Fruit fly (Drosophila melanogaster) whole organism, embryonic: ENCODE results near the gene CG15772.

ENCODE experiments used
- Atf-2 ChIP-seq: fragments of 200-800 bp; sonication (Bioruptor generic); optimal IDR thresholded peaks from 2 replicates; lab custom pipeline; 2016; ENCODE audit warnings: missing biosample characterization, missing genetic modification characterization
- BEAF-32 ChIP-seq: fragments of 200-800 bp; sonication (Bioruptor generic); optimal IDR thresholded peaks from 3 replicates; lab custom pipeline; 2017; ENCODE audit warnings: missing biosample characterization, missing genetic modification characterization, mild to moderate bottlenecking, moderate library complexity, missing genetic modification reagents
- Bdp1 ChIP-seq: fragments of 200-800 bp; sonication (Bioruptor generic); optimal IDR thresholded peaks from 3 replicates; lab custom pipeline; 2016; ENCODE audit warnings: missing biosample characterization, missing genetic modification characterization
- CG10979 ChIP-seq: fragments of 200-800 bp; sonication (Bioruptor generic); optimal IDR thresholded peaks from 2 replicates; lab custom pipeline; 2018; ENCODE audit warnings: missing biosample characterization, mild to moderate bottlenecking, missing genetic modification characterization, moderate library complexity
- CG11695 ChIP-seq: fragments of 200-800 bp; sonication (Bioruptor generic); IDR thresholded peaks from 3 replicates; pipeline ENCODE4 v1.3.6; 2022; ENCODE audit warnings: missing biosample characterization, missing genetic modification characterization
- CG12104 ChIP-seq: fragments of 200-800 bp; sonication (Bioruptor generic); optimal IDR thresholded peaks from 3 replicates; lab custom pipeline; 2016; ENCODE audit warnings: missing biosample characterization, missing genetic modification characterization
- CG12219 ChIP-seq: fragments of 200-800 bp; sonication (Bioruptor generic); optimal IDR thresholded peaks from 3 replicates; lab custom pipeline; 2018; ENCODE audit warnings: missing biosample characterization, mild to moderate bottlenecking, missing genetic modification characterization
- CG12236 ChIP-seq: fragments of 200-800 bp; sonication (Bioruptor generic); optimal IDR thresholded peaks from 2 replicates; lab custom pipeline; 2016; ENCODE audit warnings: missing biosample characterization, missing genetic modification characterization
- CG12299 ChIP-seq: fragments of 200-800 bp; sonication (Bioruptor generic); optimal IDR thresholded peaks from 2 replicates; lab custom pipeline; 2018; ENCODE audit warnings: missing biosample characterization, mild to moderate bottlenecking, missing genetic modification characterization
- CG13424 ChIP-seq: fragments of 200-800 bp; sonication (Bioruptor generic); optimal IDR thresholded peaks from 2 replicates; lab custom pipeline; 2019; ENCODE audit warnings: missing biosample characterization, mild to moderate bottlenecking, missing genetic modification characterization, moderate library complexity
- CG13775 ChIP-seq: fragments of 200-800 bp; sonication (Bioruptor generic); optimal IDR thresholded peaks from 3 replicates; lab custom pipeline; 2017; ENCODE audit warnings: missing biosample characterization, mild to moderate bottlenecking, missing genetic modification characterization
- CG16779 ChIP-seq: fragments of 200-800 bp; sonication (Bioruptor generic); IDR thresholded peaks from 2 replicates; pipeline ENCODE4 v1.3.6; 2022; ENCODE audit warnings: missing biosample characterization, missing genetic modification characterization
- CG17612 ChIP-seq: fragments of 200-800 bp; sonication (Bioruptor generic); IDR thresholded peaks from 2 replicates; pipeline ENCODE4 v1.3.6; 2022; ENCODE audit warnings: missing biosample characterization, missing genetic modification characterization
- CG30020 ChIP-seq: fragments of 200-800 bp; optimal IDR thresholded peaks from 2 replicates; lab custom pipeline; 2019; ENCODE audit warnings: missing biosample characterization, mild to moderate bottlenecking, missing genetic modification characterization, moderate library complexity
- CG34422 ChIP-seq: fragments of 200-800 bp; sonication (Bioruptor generic); IDR thresholded peaks from 3 replicates; pipeline ENCODE4 v1.3.6; 2022; ENCODE audit warnings: missing biosample characterization, missing genetic modification characterization
- CG3995 ChIP-seq: fragments of 200-800 bp; sonication (Bioruptor generic); optimal IDR thresholded peaks from 3 replicates; lab custom pipeline; 2016; ENCODE audit warnings: missing biosample characterization, missing genetic modification characterization
- CG6272 ChIP-seq: fragments of 200-800 bp; sonication (Bioruptor generic); IDR thresholded peaks from 2 replicates; pipeline ENCODE4 v1.3.6; 2022; ENCODE audit warnings: missing biosample characterization, missing genetic modification characterization
- CG6683 ChIP-seq: fragments of 200-800 bp; sonication (Bioruptor generic); optimal IDR thresholded peaks from 2 replicates; lab custom pipeline; 2017; ENCODE audit warnings: missing biosample characterization, mild to moderate bottlenecking, missing genetic modification characterization, missing genetic modification reagents
- CG7357 ChIP-seq: fragments of 200-800 bp; sonication (Bioruptor generic); IDR thresholded peaks from 3 replicates; pipeline ENCODE4 v1.3.6; 2022; ENCODE audit warnings: missing biosample characterization, missing genetic modification characterization
- CG7963 ChIP-seq: fragments of 200-800 bp; sonication (Bioruptor generic); IDR thresholded peaks from 3 replicates; pipeline ENCODE4 v1.3.6; 2022; ENCODE audit warnings: missing biosample characterization, missing genetic modification characterization; ENCODE audit not compliant: partially characterized antibody
- CG8281 ChIP-seq: fragments of 200-800 bp; sonication (Bioruptor generic); optimal IDR thresholded peaks from 2 replicates; lab custom pipeline; 2018; ENCODE audit warnings: missing biosample characterization, mild to moderate bottlenecking, missing genetic modification characterization, moderate library complexity
- CG8924 ChIP-seq: fragments of 200-800 bp; optimal IDR thresholded peaks from 3 replicates; lab custom pipeline; 2019; ENCODE audit warnings: missing biosample characterization, mild to moderate bottlenecking, missing genetic modification characterization, moderate library complexity
- CG9727 ChIP-seq: fragments of 200-800 bp; sonication (Bioruptor generic); optimal IDR thresholded peaks from 3 replicates; lab custom pipeline; 2017; ENCODE audit warnings: missing biosample characterization, mild to moderate bottlenecking, missing genetic modification characterization
- Deaf1 ChIP-seq: fragments of 200-800 bp; optimal IDR thresholded peaks from 3 replicates; lab custom pipeline; 2019; ENCODE audit warnings: missing biosample characterization, mild to moderate bottlenecking, missing genetic modification characterization, moderate library complexity
- Doc3 ChIP-seq: fragments of 200-800 bp; sonication (Bioruptor generic); IDR thresholded peaks from 3 replicates; pipeline ENCODE4 v1.3.6; 2022; ENCODE audit warnings: missing biosample characterization, missing genetic modification characterization; ENCODE audit not compliant: partially characterized antibody
- E2f1 ChIP-seq: fragments of 200-800 bp; sonication (Bioruptor generic); IDR thresholded peaks from 2 replicates; pipeline ENCODE4 v1.3.6; 2022; ENCODE audit warnings: missing biosample characterization, missing genetic modification characterization
- HLH3B ChIP-seq: fragments of 200-800 bp; sonication (Bioruptor generic); IDR thresholded peaks from 2 replicates; pipeline ENCODE4 v1.3.6; 2022; ENCODE audit warnings: missing biosample characterization, missing genetic modification characterization
- MTF-1 ChIP-seq: fragments of 200-800 bp; sonication (Bioruptor generic); optimal IDR thresholded peaks from 2 replicates; lab custom pipeline; 2018; ENCODE audit warnings: missing biosample characterization, mild to moderate bottlenecking, missing genetic modification characterization, borderline replicate concordance
- Oaz ChIP-seq: fragments of 200-800 bp; sonication (Bioruptor generic); IDR thresholded peaks from 2 replicates; pipeline ENCODE4 v1.3.6; 2022; ENCODE audit warnings: missing biosample characterization, missing genetic modification characterization
- Pdp1 ChIP-seq, 2 experiments: fragments of 200-800 bp; sonication (Bioruptor generic); optimal IDR thresholded peaks; 3 replicates each; lab custom pipeline; 2016; ENCODE audit warnings: missing biosample characterization in 2 of 2, missing genetic modification characterization in 2 of 2, mild to moderate bottlenecking in 1 of 2, moderate library complexity in 1 of 2
- Six4 ChIP-seq: fragments of 200-800 bp; sonication (Bioruptor generic); optimal IDR thresholded peaks from 2 replicates; lab custom pipeline; 2016; ENCODE audit warnings: missing biosample characterization, missing genetic modification characterization
- abd-A ChIP-seq: fragments of 200-800 bp; sonication (Bioruptor generic); optimal IDR thresholded peaks from 3 replicates; lab custom pipeline; 2019; ENCODE audit warnings: missing biosample characterization, mild to moderate bottlenecking, missing genetic modification characterization, moderate library complexity
- ac ChIP-seq: fragments of 200-800 bp; sonication (Bioruptor generic); optimal IDR thresholded peaks from 3 replicates; lab custom pipeline; 2017; ENCODE audit warnings: missing biosample characterization, mild to moderate bottlenecking, missing genetic modification characterization
- bowl ChIP-seq: fragments of 200-800 bp; sonication (Bioruptor generic); IDR thresholded peaks from 2 replicates; pipeline ENCODE4 v1.3.6; 2022; ENCODE audit warnings: missing biosample characterization, missing genetic modification characterization
- bsh ChIP-seq, 2 experiments: fragments of 200-800 bp; sonication (Bioruptor generic); optimal IDR thresholded peaks; 2 replicates each; lab custom pipeline; 2017 to 2018; ENCODE audit warnings: mild to moderate bottlenecking in 2 of 2, missing biosample characterization in 2 of 2, missing genetic modification characterization in 2 of 2, moderate library complexity in 1 of 2
- cato ChIP-seq: fragments of 200-800 bp; sonication (Bioruptor generic); optimal IDR thresholded peaks from 2 replicates; lab custom pipeline; 2016; ENCODE audit warnings: missing biosample characterization, missing genetic modification characterization, borderline replicate concordance
- dati ChIP-seq: fragments of 200-800 bp; sonication (Bioruptor generic); IDR thresholded peaks from 2 replicates; pipeline ENCODE4 v1.3.6; 2022; ENCODE audit warnings: missing biosample characterization, missing genetic modification characterization
- hth ChIP-seq: fragments of >200 bp; optimal IDR thresholded peaks from 2 replicates; lab custom pipeline; 2017; ENCODE audit warnings: inconsistent platforms
- jing ChIP-seq: fragments of 200-800 bp; sonication (Bioruptor generic); optimal IDR thresholded peaks from 2 replicates; lab custom pipeline; 2018; ENCODE audit warnings: missing biosample characterization, mild to moderate bottlenecking, missing genetic modification characterization
- mam ChIP-seq: fragments of 200-800 bp; sonication (Bioruptor generic); optimal IDR thresholded peaks from 3 replicates; lab custom pipeline; 2016; ENCODE audit warnings: missing biosample characterization, missing genetic modification characterization
- org-1 ChIP-seq: fragments of 200-800 bp; sonication (Bioruptor generic); optimal IDR thresholded peaks from 2 replicates; lab custom pipeline; 2017; ENCODE audit warnings: missing biosample characterization, missing genetic modification characterization
- row ChIP-seq: fragments of 200-800 bp; sonication (Bioruptor generic); IDR thresholded peaks from 3 replicates; pipeline ENCODE4 v1.3.6; 2022; ENCODE audit warnings: missing biosample characterization, missing genetic modification characterization
- scrt ChIP-seq: fragments of 200-800 bp; sonication (Bioruptor generic); optimal IDR thresholded peaks from 2 replicates; lab custom pipeline; 2018; ENCODE audit warnings: missing biosample characterization, mild to moderate bottlenecking, missing genetic modification characterization, moderate library complexity
- slbo ChIP-seq: fragments of 200-800 bp; sonication (Bioruptor generic); IDR thresholded peaks from 2 replicates; pipeline ENCODE4 v1.3.6; 2022; ENCODE audit warnings: missing biosample characterization, missing genetic modification characterization
- slp2 ChIP-seq: fragments of 200-800 bp; sonication (Bioruptor generic); optimal IDR thresholded peaks from 2 replicates; lab custom pipeline; 2016; ENCODE audit warnings: missing biosample characterization, missing genetic modification characterization
- trh ChIP-seq: fragments of 200-800 bp; sonication (Bioruptor generic); optimal IDR thresholded peaks from 2 replicates; lab custom pipeline; 2016; ENCODE audit warnings: missing biosample characterization, missing genetic modification characterization
- wek ChIP-seq: fragments of 200-800 bp; sonication (Bioruptor generic); optimal IDR thresholded peaks from 3 replicates; lab custom pipeline; 2018; ENCODE audit warnings: missing biosample characterization, mild to moderate bottlenecking, missing genetic modification characterization, moderate library complexity
- zfh2 ChIP-seq: fragments of 200-800 bp; sonication (Bioruptor generic); optimal IDR thresholded peaks from 2 replicates; lab custom pipeline; 2016; ENCODE audit warnings: missing biosample characterization, missing genetic modification characterization

CG15772 gene

dm6 chrX:5754837-5755828 is 3.1 kb downstream of the CG15772 start, which contains the start of the genes lin-52 and CG15771 (continued):
- TF ChIP-seq Six4 (GFP tag; lab: Kevin White, UChicago) (peak; percentile 91), Atf-2 (GFP tag; lab: Kevin White, UChicago) (peak; percentile 57), org-1 (GFP tag; lab: Kevin White, UChicago) (peak; percentile 94), row (GFP tag; lab: Robert Waterston, UW) (peak; percentile 100), CG12299 (tag; lab: Kevin White, UChicago) (peak; percentile 96), CG3995 (GFP tag; lab: Kevin White, UChicago) (peak; percentile 55), CG30020 (tag; lab: Kevin White, UChicago) (peak; percentile 78), CG12219 (GFP tag; lab: Kevin White, UChicago) (peak; percentile 92), mam (GFP tag; lab: Kevin White, UChicago) (peak; percentile 72), BEAF-32 (peak; percentile 84), scrt (peak; percentile 92), HLH3B (GFP tag; lab: Robert Waterston, UW) (peak; percentile 93), jing (GFP tag; lab: Kevin White, UChicago) (peak; percentile 87), CG8924 (tag; lab: Kevin White, UChicago) (peak; percentile 96), CG11695 (GFP tag; lab: Robert Waterston, UW) (peak; percentile 97), MTF-1 (GFP tag; lab: Kevin White, UChicago) (peak; percentile 89), trh (GFP tag; lab: Kevin White, UChicago) (peak; percentile 82), CG13424 (tag; lab: Kevin White, UChicago) (peak; percentile 96), Oaz (GFP tag; lab: Robert Waterston, UW) (peak; percentile 94), CG8281 (tag; lab: Kevin White, UChicago) (peak; percentile 80), CG12236 (GFP tag; lab: Kevin White, UChicago) (peak; percentile 22), zfh2 (GFP tag; lab: Kevin White, UChicago) (peak; percentile 44), CG10979 (peak; percentile 94), abd-A (peak; percentile 86), hth (no peak), wek (GFP tag; lab: Kevin White, UChicago) (peak; percentile 55), slp2 (GFP tag; lab: Kevin White, UChicago) (peak; percentile 67), bowl (GFP tag; lab: Robert Waterston, UW) (peak; percentile 81; the same call in 1 of the 2 replicates), Doc3 (GFP tag; lab: Robert Waterston, UW) (peak; percentile 65; the same call in 2 of the 3 replicates), CG9727 (GFP tag; lab: Kevin White, UChicago) (peak; percentile 97), CG6272 (GFP tag; lab: Robert Waterston, UW) (peak; percentile 87), CG6683 (GFP tag; lab: Kevin White, UChicago) (peak; percentile 93), cato (GFP tag; lab: Kevin White, UChicago) (peak; percentile 85), CG7357 (GFP tag; lab: Robert Waterston, UW) (peak; percentile 91), Pdp1 (GFP tag; optimal IDR thresholded peaks at IDR 0.05; lab: Kevin White, UChicago) (peak; percentile 63 to 86), slbo (GFP tag; lab: Robert Waterston, UW) (peak; percentile 96), Deaf1 (tag; lab: Kevin White, UChicago) (peak; percentile 79), bsh (GFP tag; optimal IDR thresholded peaks at IDR 0.05; lab: Kevin White, UChicago) (peak; percentile 95), CG34422 (peak; percentile 91), CG12104 (GFP tag; lab: Kevin White, UChicago) (peak; percentile 92), Bdp1 (GFP tag; lab: Kevin White, UChicago) (peak; percentile 55), CG7963 (peak; percentile 7; the same call in 1 of the 3 replicates), CG17612 (GFP tag; lab: Robert Waterston, UW) (peak; percentile 76), E2f1 (peak; percentile 94), dati (peak; percentile 78), CG13775 (GFP tag; lab: Kevin White, UChicago) (peak; percentile 96), CG16779 (GFP tag; lab: Robert Waterston, UW) (peak; percentile 89), ac (GFP tag; lab: Kevin White, UChicago) (peak; percentile 81)
